Worm (Caenorhabditis elegans): ENCODE data around the gene nish-1.

Gene nish-1

ce11 chrIV:10919770-10920169 is 55.6 kb downstream of the nish-1 start, which contains the start of gene rbr-2:
rbr-2 (plus strand) TSS chrIV:10920070.
- no peak for TF ChIP-seq flh-1 (GFP tag; optimal IDR thresholded peaks at IDR 0.05)
